Worm (Caenorhabditis elegans) whole organism, L3 larva: ENCODE results near the gene Y53F4B.25.

Experiments used
- R02D3.7 ChIP-seq: fragments of 150-350 bp; optimal IDR thresholded peaks from 2 replicates; lab custom pipeline; 2014; ENCODE audit warnings: missing biosample characterization, missing genetic modification characterization
- ceh-28 ChIP-seq: fragments of 150-350 bp; optimal IDR thresholded peaks from 2 replicates; lab custom pipeline; 2014; ENCODE audit warnings: missing biosample characterization, missing genetic modification reagents, missing genetic modification characterization
- ceh-82 ChIP-seq: fragments of 150-350 bp; optimal IDR thresholded peaks from 2 replicates; lab custom pipeline; 2014; ENCODE audit warnings: missing biosample characterization, missing genetic modification characterization
- ceh-9 ChIP-seq: sonication (generic microtip); optimal IDR thresholded peaks from 2 replicates; lab custom pipeline; 2018; ENCODE audit warnings: missing biosample characterization, missing genetic modification characterization
- egl-27 ChIP-seq: sonication (generic microtip); optimal IDR thresholded peaks from 4 replicates; lab custom pipeline; 2017; ENCODE audit warnings: missing biosample characterization, missing genetic modification reagents, missing genetic modification characterization
- egl-5 ChIP-seq: fragments of 150-350 bp; optimal IDR thresholded peaks from 2 replicates; lab custom pipeline; 2017; ENCODE audit warnings: missing biosample characterization, missing genetic modification reagents, missing genetic modification characterization, inconsistent platforms
- elt-1 ChIP-seq: fragments of 150-350 bp; optimal IDR thresholded peaks from 2 replicates; lab custom pipeline; 2014; ENCODE audit warnings: missing biosample characterization, missing genetic modification characterization
- elt-2 ChIP-seq: sonication (generic microtip); optimal IDR thresholded peaks from 2 replicates; lab custom pipeline; 2016; ENCODE audit warnings: missing genetic modification reagents, mild to moderate bottlenecking, missing genetic modification characterization, missing compliant biosample characterization
- elt-3 ChIP-seq, 3 experiments: fragments of 150-350 bp in 1 of 3; sonication (generic microtip) in 2 of 3; optimal IDR thresholded peaks; 2 replicates in 2 of 3; 4 replicates in 1 of 3; lab custom pipeline; 2014 to 2017; ENCODE audit warnings: missing biosample characterization in 3 of 3, missing genetic modification characterization in 3 of 3
- eor-1 ChIP-seq, 2 experiments: fragments of 150-350 bp; optimal IDR thresholded peaks; 2 replicates each; lab custom pipeline; 2014 to 2018; ENCODE audit warnings: missing biosample characterization in 2 of 2, missing genetic modification characterization in 2 of 2
- fkh-10 ChIP-seq: sonication (generic microtip); optimal IDR thresholded peaks from 2 replicates; lab custom pipeline; 2017; ENCODE audit warnings: missing biosample characterization, missing genetic modification reagents, missing genetic modification characterization
- fkh-2 ChIP-seq: fragments of 150-350 bp; optimal IDR thresholded peaks from 2 replicates; lab custom pipeline; 2014; ENCODE audit warnings: missing biosample characterization, missing genetic modification reagents, missing genetic modification characterization
- hmg-11 ChIP-seq: sonication (generic microtip); optimal IDR thresholded peaks from 2 replicates; lab custom pipeline; 2016; ENCODE audit warnings: missing genetic modification characterization, missing compliant biosample characterization
- jun-1 ChIP-seq: fragments of 150-350 bp; optimal IDR thresholded peaks from 2 replicates; lab custom pipeline; 2014; ENCODE audit warnings: missing biosample characterization, missing genetic modification reagents, missing genetic modification characterization
- lin-15B ChIP-seq: fragments of 150-350 bp; optimal IDR thresholded peaks from 2 replicates; lab custom pipeline; 2014; ENCODE audit warnings: missing biosample characterization, missing genetic modification characterization
- mml-1 ChIP-seq: fragments of 150-350 bp; sonication (generic microtip); optimal IDR thresholded peaks from 3 replicates; lab custom pipeline; 2014; ENCODE audit warnings: missing biosample characterization, missing genetic modification characterization
- nfya-1 ChIP-seq: sonication (generic microtip); optimal IDR thresholded peaks from 2 replicates; lab custom pipeline; 2017; ENCODE audit warnings: missing genetic modification characterization, mild to moderate bottlenecking, missing compliant biosample characterization, antibody characterized with exemption, moderate library complexity; ENCODE audit not compliant: insufficient read depth
- nhr-11 ChIP-seq: fragments of 150-350 bp; optimal IDR thresholded peaks from 2 replicates; lab custom pipeline; 2014; ENCODE audit warnings: missing biosample characterization, missing genetic modification characterization
- nhr-12 ChIP-seq: fragments of 150-350 bp; optimal IDR thresholded peaks from 2 replicates; lab custom pipeline; 2014; ENCODE audit warnings: missing biosample characterization, missing genetic modification characterization
- nhr-23 ChIP-seq: fragments of 150-350 bp; optimal IDR thresholded peaks from 2 replicates; lab custom pipeline; 2014; ENCODE audit warnings: missing biosample characterization, missing genetic modification reagents, missing genetic modification characterization
- nhr-237 ChIP-seq: fragments of 150-350 bp; optimal IDR thresholded peaks from 2 replicates; lab custom pipeline; 2014; ENCODE audit warnings: missing biosample characterization, missing genetic modification characterization
- nhr-43 ChIP-seq: sonication (generic microtip); optimal IDR thresholded peaks from 2 replicates; lab custom pipeline; 2016; ENCODE audit warnings: mild to moderate bottlenecking, missing genetic modification characterization, missing compliant biosample characterization; ENCODE audit not compliant: poor library complexity, severe bottlenecking
- nhr-67 ChIP-seq: fragments of 150-350 bp; optimal IDR thresholded peaks from 2 replicates; lab custom pipeline; 2014; ENCODE audit warnings: missing biosample characterization, missing genetic modification characterization
- nhr-76 ChIP-seq: fragments of 150-350 bp; sonication (generic microtip); optimal IDR thresholded peaks from 5 replicates; lab custom pipeline; 2014; ENCODE audit warnings: missing biosample characterization, missing genetic modification characterization
- nhr-77 ChIP-seq: fragments of 150-350 bp; optimal IDR thresholded peaks from 2 replicates; lab custom pipeline; 2014; ENCODE audit warnings: missing biosample characterization, missing genetic modification characterization
- pha-4 ChIP-seq: fragments of 150-350 bp; optimal IDR thresholded peaks from 2 replicates; lab custom pipeline; 2014; ENCODE audit warnings: missing biosample characterization, missing genetic modification reagents, missing genetic modification characterization
- skn-1 ChIP-seq: fragments of 150-350 bp; optimal IDR thresholded peaks from 2 replicates; lab custom pipeline; 2014; ENCODE audit warnings: missing biosample characterization, missing genetic modification characterization
- snpc-4 ChIP-seq: fragments of 150-350 bp; optimal IDR thresholded peaks from 2 replicates; lab custom pipeline; 2014; ENCODE audit warnings: missing biosample characterization, missing genetic modification characterization
- unc-62 ChIP-seq: fragments of 150-350 bp; sonication (generic microtip); optimal IDR thresholded peaks from 4 replicates; lab custom pipeline; 2014; ENCODE audit warnings: missing biosample characterization, missing genetic modification reagents, missing genetic modification characterization
- zag-1 ChIP-seq: fragments of 150-350 bp; optimal IDR thresholded peaks from 2 replicates; lab custom pipeline; 2014; ENCODE audit warnings: missing biosample characterization, missing genetic modification characterization
- ztf-11 ChIP-seq: fragments of 150-350 bp; optimal IDR thresholded peaks from 2 replicates; lab custom pipeline; 2014; ENCODE audit warnings: missing biosample characterization, missing genetic modification characterization

Y53F4B.25 gene

ce11 chrII:15135886-15136285 is at the start of gene Y53F4B.25:
Y53F4B.25 (plus strand) TSS chrII:15136186.
- TF ChIP-seq elt-3 (tag; optimal IDR thresholded peaks at IDR 0.05; lab: Kevin White, UChicago) (no peak), ztf-11 (no peak), mml-1 (tag; lab: Kevin White, UChicago) (no peak), egl-27 (tag; lab: Kevin White, UChicago) (no peak), snpc-4 (no peak), ceh-82 (tag; lab: Kevin White, UChicago) (no peak), lin-15B (tag; lab: Kevin White, UChicago) (no peak), nhr-43 (no peak), elt-1 (tag; lab: Kevin White, UChicago) (no peak), fkh-2 (tag; lab: Kevin White, UChicago) (no peak), hmg-11 (no peak), zag-1 (no peak), nhr-12 (tag; lab: Kevin White, UChicago) (no peak), ceh-28 (tag; lab: Kevin White, UChicago) (no peak), unc-62 (GFP tag; lab: Kevin White, UChicago) (no peak), R02D3.7 (tag; lab: Kevin White, UChicago) (no peak), nhr-67 (no peak), pha-4 (tag; lab: Kevin White, UChicago) (no peak), nhr-23 (tag; lab: Kevin White, UChicago) (no peak), nhr-77 (tag; lab: Kevin White, UChicago) (no peak)

DNA sequence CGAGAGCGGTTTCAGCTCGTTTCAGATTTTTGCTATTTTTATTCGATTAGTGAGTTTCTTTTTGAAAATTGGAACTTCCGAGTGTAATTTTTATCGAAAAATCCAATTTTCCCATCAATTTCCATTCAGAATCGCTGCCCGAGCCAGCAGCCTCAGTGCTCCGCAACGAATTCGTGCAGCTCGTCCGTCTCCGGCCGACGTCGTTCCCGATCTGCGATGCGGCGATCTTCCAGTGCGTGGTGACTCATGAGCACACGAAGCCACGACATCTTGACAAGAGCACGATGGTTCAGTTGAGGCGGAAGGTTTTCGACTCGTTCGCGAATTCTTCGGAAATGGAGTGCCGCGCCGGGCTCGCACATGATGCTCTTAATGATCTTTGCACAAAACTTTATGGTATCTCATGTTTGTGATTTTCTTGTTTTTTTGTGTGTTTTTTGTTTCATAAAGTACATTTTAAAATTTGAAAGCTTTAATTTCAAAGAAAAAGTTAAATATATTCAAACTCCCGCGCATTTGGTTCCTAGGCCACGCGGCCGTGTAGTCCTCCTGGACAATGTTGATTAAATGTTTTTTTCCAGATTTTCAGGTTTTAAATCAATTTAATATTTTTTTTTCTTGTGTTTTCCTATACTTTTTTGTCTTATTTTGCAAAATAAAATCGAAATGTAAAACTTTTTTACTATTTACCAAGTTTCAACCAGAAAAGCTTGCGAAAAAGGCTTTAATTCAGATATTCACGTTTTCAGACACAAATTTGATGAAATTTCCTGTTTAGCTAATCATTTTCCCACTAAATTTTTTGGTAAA is 46.7 kb upstream of the Y53F4B.25 start:
- TF ChIP-seq pha-4 (tag; lab: Kevin White, UChicago) = peak; percentile 58
- TF ChIP-seq snpc-4 = peak; percentile 54
- no peak for TF ChIP-seq jun-1
- TF ChIP-seq nhr-23 (tag; lab: Kevin White, UChicago) = peak; percentile 59
- no peak for TF ChIP-seq egl-5 (tag; lab: Kevin White, UChicago)
- TF ChIP-seq nhr-43 = peak; percentile 88
- TF ChIP-seq elt-3 (tag; optimal IDR thresholded peaks at IDR 0.05; lab: Kevin White, UChicago) = no peak
- peak; percentile 41 for TF ChIP-seq lin-15B (tag; lab: Kevin White, UChicago)
- no peak for TF ChIP-seq elt-2 (tag; lab: Kevin White, UChicago)
- peak; percentile 56 for TF ChIP-seq nfya-1 (tag; lab: Kevin White, UChicago)
- TF ChIP-seq, all 47 proteins: peak for 6

ce11 chrII:15089896-15090230 is 46.1 kb upstream of the Y53F4B.25 start, which contains the start of gene Y53F4B.21:
Y53F4B.21 (plus strand) TSS chrII:15090180.
- TF ChIP-seq lin-15B (tag; lab: Kevin White, UChicago) (peak; percentile 13), nhr-76 (tag; lab: Kevin White, UChicago) (no peak), skn-1 (no peak)

ce11 chrII:15107184-15107583 is 28.8 kb upstream of the Y53F4B.25 start:
- TF ChIP-seq nhr-11 (tag; lab: Kevin White, UChicago) (no peak), nhr-237 (tag; lab: Kevin White, UChicago) (no peak), nhr-12 (tag; lab: Kevin White, UChicago) (no peak), eor-1 (tag; optimal IDR thresholded peaks at IDR 0.05; lab: Kevin White, UChicago) (no peak), fkh-10 (no peak), elt-1 (tag; lab: Kevin White, UChicago) (no peak), elt-2 (tag; lab: Kevin White, UChicago) (no peak), nhr-43 (no peak)

ce11 chrII:15109844-15110243 is 26.1 kb upstream of the Y53F4B.25 start, which contains the start of gene Y53F4B.39:
Y53F4B.39 (plus strand) TSS chrII:15110144.
- no peak for TF ChIP-seq elt-2 (tag; lab: Kevin White, UChicago)
- TF ChIP-seq unc-62 (GFP tag; lab: Kevin White, UChicago) = no peak
- TF ChIP-seq fkh-2 (tag; lab: Kevin White, UChicago) = no peak
- TF ChIP-seq ceh-9 (tag; lab: Kevin White, UChicago) = no peak
- no peak for TF ChIP-seq lin-15B (tag; lab: Kevin White, UChicago)
- no peak for TF ChIP-seq hmg-11
- TF ChIP-seq nhr-237 (tag; lab: Kevin White, UChicago) = no peak
